Worm (Caenorhabditis elegans) whole organism, L4 larva: ENCODE measurements around the gene mlt-9.

ENCODE experiments used
- D1046.2 ChIP-seq: fragments of 200-800 bp; sonication (Bioruptor generic); IDR thresholded peaks from 2 replicates; pipeline ENCODE4 v1.3.6; 2022; ENCODE audit warnings: missing genetic modification characterization, missing compliant biosample characterization
- F26F4.8 ChIP-seq: fragments of 200-800 bp; sonication (Bioruptor generic); conservative IDR thresholded peaks from 2 replicates; pipeline ENCODE4 v1.3.6; 2022; ENCODE audit warnings: missing genetic modification characterization, missing compliant biosample characterization
- F37D6.2 ChIP-seq: sonication (generic microtip); optimal IDR thresholded peaks from 2 replicates; lab custom pipeline; 2016; ENCODE audit warnings: mild to moderate bottlenecking, missing genetic modification characterization, missing compliant biosample characterization
- F49E8.2 ChIP-seq: sonication (generic microtip); optimal IDR thresholded peaks from 2 replicates; lab custom pipeline; 2016; ENCODE audit warnings: missing compliant biosample characterization, mild to moderate bottlenecking, missing genetic modification characterization, borderline replicate concordance
- T20F7.1 ChIP-seq: fragments of 200-800 bp; sonication (Bioruptor generic); optimal IDR thresholded peaks from 2 replicates; lab custom pipeline; 2018; ENCODE audit warnings: mild to moderate bottlenecking, missing genetic modification characterization, missing compliant biosample characterization
- T26A8.4 ChIP-seq: fragments of 200-800 bp; sonication (Bioruptor generic); IDR thresholded peaks from 2 replicates; pipeline ENCODE4 v1.3.6; 2022; ENCODE audit warnings: missing genetic modification characterization, missing compliant biosample characterization
- Y75B8A.6 ChIP-seq: fragments of 200-800 bp; sonication (Bioruptor generic); IDR thresholded peaks from 2 replicates; pipeline ENCODE4 v1.3.6; 2022; ENCODE audit warnings: missing genetic modification reagents, missing genetic modification characterization, missing compliant biosample characterization
- aha-1 ChIP-seq: fragments of 150-350 bp; peaks from one replicate; lab custom pipeline; 2014; ENCODE audit warnings: missing biosample characterization, missing genetic modification characterization
- ceh-20 ChIP-seq: fragments of 200-800 bp; sonication (Bioruptor generic); IDR thresholded peaks from 2 replicates; pipeline ENCODE4 v1.3.6; 2022; ENCODE audit warnings: missing genetic modification reagents, missing genetic modification characterization, missing compliant biosample characterization
- cey-2 ChIP-seq: sonication (generic microtip); optimal IDR thresholded peaks from 3 replicates; lab custom pipeline; 2017; ENCODE audit warnings: missing genetic modification characterization, mild to moderate bottlenecking, missing compliant biosample characterization, antibody characterized with exemption, borderline replicate concordance; ENCODE audit not compliant: insufficient read depth
- ctbp-1 ChIP-seq: fragments of 200-800 bp; sonication (Bioruptor generic); IDR thresholded peaks from 2 replicates; pipeline ENCODE4 v1.3.6; 2022; ENCODE audit warnings: missing genetic modification reagents, missing genetic modification characterization, missing compliant biosample characterization
- daf-16 ChIP-seq, 3 experiments: sonication (generic microtip); optimal IDR thresholded peaks; 2 replicates each; lab custom pipeline; 2016 to 2017; ENCODE audit warnings: missing genetic modification characterization in 3 of 3, missing genetic modification reagents in 3 of 3, mild to moderate bottlenecking in 2 of 3, missing compliant biosample characterization in 2 of 3, missing biosample characterization in 1 of 3, moderate library complexity in 1 of 3
- dmd-6 ChIP-seq: fragments of 200-800 bp; sonication (Bioruptor generic); IDR thresholded peaks from 2 replicates; pipeline ENCODE4 v1.3.6; 2022; ENCODE audit warnings: missing genetic modification reagents, missing genetic modification characterization, missing compliant biosample characterization
- dmd-9 ChIP-seq: fragments of 200-800 bp; sonication (Bioruptor generic); IDR thresholded peaks from 2 replicates; pipeline ENCODE4 v1.3.6; 2022; ENCODE audit warnings: missing genetic modification reagents, missing genetic modification characterization, missing compliant biosample characterization
- dpl-1 ChIP-seq: fragments of 150-350 bp; optimal IDR thresholded peaks from 2 replicates; lab custom pipeline; 2014; ENCODE audit warnings: missing biosample characterization, missing genetic modification reagents, missing genetic modification characterization
- dve-1 ChIP-seq: sonication (generic microtip); optimal IDR thresholded peaks from 2 replicates; lab custom pipeline; 2017; ENCODE audit warnings: antibody characterized with exemption, mild to moderate bottlenecking, missing genetic modification characterization, missing compliant biosample characterization; ENCODE audit not compliant: insufficient read depth
- egl-27 ChIP-seq: sonication (generic microtip); optimal IDR thresholded peaks from 3 replicates; lab custom pipeline; 2017; ENCODE audit warnings: missing biosample characterization, missing genetic modification reagents, missing genetic modification characterization
- egl-43 ChIP-seq: fragments of 200-800 bp; sonication (Bioruptor generic); IDR thresholded peaks from 2 replicates; pipeline ENCODE4 v1.3.6; 2022; ENCODE audit warnings: missing genetic modification reagents, missing genetic modification characterization, missing compliant biosample characterization
- fkh-10 ChIP-seq: fragments of 150-350 bp; optimal IDR thresholded peaks from 2 replicates; lab custom pipeline; 2014; ENCODE audit warnings: missing biosample characterization, missing genetic modification reagents, missing genetic modification characterization
- fos-1 ChIP-seq: fragments of 150-350 bp; optimal IDR thresholded peaks from 2 replicates; lab custom pipeline; 2014; ENCODE audit warnings: missing biosample characterization, missing genetic modification characterization
- hif-1 ChIP-seq, 2 experiments: sonication (generic microtip); optimal IDR thresholded peaks; 2 replicates each; lab custom pipeline; 2016 to 2017; ENCODE audit warnings: missing compliant biosample characterization in 2 of 2, missing genetic modification characterization in 2 of 2, missing genetic modification reagents in 2 of 2, missing genotype in 2 of 2, mild to moderate bottlenecking in 1 of 2
- hlh-30 ChIP-seq: sonication (generic microtip); optimal IDR thresholded peaks from 2 replicates; lab custom pipeline; 2017; ENCODE audit warnings: antibody characterized with exemption, mild to moderate bottlenecking, missing genetic modification characterization, missing compliant biosample characterization; ENCODE audit not compliant: insufficient read depth
- lin-1 ChIP-seq: fragments of 200-800 bp; sonication (Bioruptor generic); IDR thresholded peaks from 2 replicates; pipeline ENCODE4 v1.3.6; 2022; ENCODE audit warnings: missing genetic modification reagents, missing genetic modification characterization, missing compliant biosample characterization
- lin-13 ChIP-seq: fragments of 150-350 bp; optimal IDR thresholded peaks from 2 replicates; lab custom pipeline; 2014; ENCODE audit warnings: missing biosample characterization, missing genetic modification reagents, missing genetic modification characterization
- lin-38 ChIP-seq: fragments of 200-800 bp; sonication (Bioruptor generic); IDR thresholded peaks from 2 replicates; pipeline ENCODE4 v1.3.6; 2022; ENCODE audit warnings: missing genetic modification reagents, missing genetic modification characterization, missing compliant biosample characterization
- lir-3 ChIP-seq: sonication (generic microtip); optimal IDR thresholded peaks from 2 replicates; lab custom pipeline; 2016; ENCODE audit warnings: mild to moderate bottlenecking, missing genetic modification characterization, missing compliant biosample characterization
- lsy-2 ChIP-seq, 2 experiments: fragments of 150-350 bp in 1 of 2; sonication (generic microtip) in 1 of 2; optimal IDR thresholded peaks; 2 replicates each; lab custom pipeline; 2014 to 2017; ENCODE audit warnings: missing biosample characterization in 2 of 2, missing genetic modification characterization in 2 of 2
- madf-5 ChIP-seq, 2 experiments: fragments of 200-800 bp; sonication (Bioruptor generic); IDR thresholded peaks; 2 replicates each; pipeline ENCODE4 v1.3.6; 2022; ENCODE audit warnings: missing compliant biosample characterization in 2 of 2, missing genetic modification characterization in 2 of 2
- mdl-1 ChIP-seq, 2 experiments: fragments of 150-350 bp in 1 of 2; sonication (generic microtip) in 1 of 2; optimal IDR thresholded peaks; 2 replicates each; lab custom pipeline; 2014 to 2017; ENCODE audit warnings: missing biosample characterization in 2 of 2, missing genetic modification characterization in 2 of 2
- mdt-29 ChIP-seq: fragments of 200-800 bp; sonication (Bioruptor generic); IDR thresholded peaks from 2 replicates; pipeline ENCODE4 v1.3.6; 2022; ENCODE audit warnings: missing genetic modification reagents, missing genetic modification characterization, missing compliant biosample characterization
- mes-2 ChIP-seq: sonication (generic microtip); optimal IDR thresholded peaks from 2 replicates; lab custom pipeline; 2016; ENCODE audit warnings: missing genotype, mild to moderate bottlenecking, missing genetic modification characterization, missing compliant biosample characterization; ENCODE audit not compliant: poor library complexity, severe bottlenecking
- mxl-3 ChIP-seq: fragments of 200-800 bp; sonication (Bioruptor generic); optimal IDR thresholded peaks from 2 replicates; lab custom pipeline; 2018; ENCODE audit warnings: mild to moderate bottlenecking, missing genetic modification characterization, missing compliant biosample characterization
- nhr-102 ChIP-seq: sonication (generic microtip); optimal IDR thresholded peaks from 2 replicates; lab custom pipeline; 2016; ENCODE audit warnings: mild to moderate bottlenecking, missing genetic modification characterization, moderate library complexity, missing compliant biosample characterization
- nhr-28 ChIP-seq: fragments of 150-350 bp; optimal IDR thresholded peaks from 2 replicates; lab custom pipeline; 2014; ENCODE audit warnings: missing biosample characterization, missing genetic modification characterization
- nhr-41 ChIP-seq: fragments of 200-800 bp; sonication (Bioruptor generic); IDR thresholded peaks from 2 replicates; pipeline ENCODE4 v1.3.6; 2022; ENCODE audit warnings: missing genetic modification reagents, missing genetic modification characterization, missing compliant biosample characterization
- nhr-76 ChIP-seq: fragments of 150-350 bp; optimal IDR thresholded peaks from 2 replicates; lab custom pipeline; 2014; ENCODE audit warnings: missing biosample characterization, missing genetic modification characterization
- pha-4 ChIP-seq, 2 experiments: fragments of 150-350 bp in 1 of 2; fragments of 200-800 bp in 1 of 2; sonication (Bioruptor generic) in 1 of 2; IDR thresholded peaks in 1 of 2; optimal IDR thresholded peaks in 1 of 2; 2 replicates each; pipeline versions ENCODE4 v1.3.6 to Lab custom; 2014 to 2022; ENCODE audit warnings: missing genetic modification characterization in 2 of 2, missing genetic modification reagents in 2 of 2, missing biosample characterization in 1 of 2, missing compliant biosample characterization in 1 of 2
- php-3 ChIP-seq: fragments of 200-800 bp; sonication (Bioruptor generic); IDR thresholded peaks from 2 replicates; pipeline ENCODE4 v1.3.6; 2022; ENCODE audit warnings: missing genetic modification reagents, missing genetic modification characterization, missing compliant biosample characterization
- rbr-2 ChIP-seq: sonication (generic microtip); optimal IDR thresholded peaks from 2 replicates; lab custom pipeline; 2016; ENCODE audit warnings: missing genotype, missing genetic modification characterization, missing compliant biosample characterization
- set-16 ChIP-seq: fragments of 200-800 bp; sonication (Bioruptor generic); IDR thresholded peaks from 2 replicates; pipeline ENCODE4 v1.3.6; 2022; ENCODE audit warnings: missing genetic modification reagents, missing genetic modification characterization, missing compliant biosample characterization
- snpc-4 ChIP-seq: fragments of 150-350 bp; optimal IDR thresholded peaks from 2 replicates; lab custom pipeline; 2014; ENCODE audit warnings: missing biosample characterization, missing genetic modification characterization
- tra-1 ChIP-seq: fragments of 200-800 bp; sonication (Bioruptor generic); IDR thresholded peaks from 2 replicates; pipeline ENCODE4 v1.3.6; 2022; ENCODE audit warnings: missing genetic modification reagents, missing genetic modification characterization, missing compliant biosample characterization
- unc-130 ChIP-seq: sonication (generic microtip); optimal IDR thresholded peaks from 2 replicates; lab custom pipeline; 2016; ENCODE audit warnings: missing genetic modification reagents, missing genetic modification characterization, missing compliant biosample characterization
- unc-62 ChIP-seq, 3 experiments: fragments of 150-350 bp in 1 of 3; sonication (generic microtip); optimal IDR thresholded peaks in 2 of 3; peaks in 1 of 3; 1 replicate in 1 of 3; 2 replicates in 2 of 3; lab custom pipeline; 2014 to 2017; ENCODE audit warnings: missing biosample characterization in 3 of 3, missing genetic modification characterization in 3 of 3, missing genetic modification reagents in 3 of 3, missing genotype in 1 of 3

The mlt-9 gene

ce11 chrX:15087752-15088151 lies 19.8 kb downstream of the mlt-9 start (continued):
- TF ChIP-seq lin-13 (GFP tag; lab: Kevin White, UChicago) = no peak
- no peak for TF ChIP-seq fos-1 (tag; lab: Kevin White, UChicago)
- no peak for TF ChIP-seq egl-43 (GFP tag; lab: Robert Waterston, UW)
- no peak for TF ChIP-seq ctbp-1 (GFP tag; lab: Robert Waterston, UW)
- TF ChIP-seq dmd-6 = peak; percentile 38
- TF ChIP-seq set-16 (GFP tag; lab: Robert Waterston, UW) = no peak
- no peak for TF ChIP-seq lir-3 (tag; lab: Kevin White, UChicago)
- TF ChIP-seq egl-27 (tag; lab: Kevin White, UChicago) = no peak
- TF ChIP-seq dpl-1 = no peak
- no peak for TF ChIP-seq lin-38
- no peak for TF ChIP-seq mxl-3 (GFP tag; lab: Kevin White, UChicago)
- TF ChIP-seq, all 104 proteins: peak for 5

DNA sequence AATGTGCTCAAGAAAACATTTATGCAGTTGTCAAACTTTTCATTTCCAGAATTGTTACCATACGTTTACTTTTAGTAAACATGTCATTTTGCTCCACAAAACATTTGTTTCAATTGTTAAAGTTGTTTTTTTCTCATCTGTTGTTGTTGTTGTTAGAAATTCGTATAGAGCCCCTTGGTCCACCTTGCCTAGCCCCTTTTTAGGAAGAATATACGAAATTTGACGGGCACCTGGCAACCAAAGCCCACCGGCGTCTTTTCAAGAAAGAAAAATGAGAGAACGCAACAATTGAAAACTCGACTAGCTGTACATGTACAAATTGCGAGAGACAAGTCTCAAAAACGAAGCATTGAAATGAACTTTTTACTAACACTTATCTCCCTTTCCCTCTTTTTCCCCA lies 23.2 kb downstream of the mlt-9 start, which contains the start of gene F09B12.5:
F09B12.5 (plus strand) TSS at position 301 of the 400 bp plus-strand sequence.
- no peak for TF ChIP-seq hif-1 (tag; optimal IDR thresholded peaks at IDR 0.05; lab: Kevin White, UChicago)
- TF ChIP-seq F26F4.8 (GFP tag; lab: Robert Waterston, UW) = no peak
- no peak for TF ChIP-seq Y75B8A.6 (GFP tag; lab: Robert Waterston, UW)
- no peak for TF ChIP-seq mdt-29 (GFP tag; lab: Robert Waterston, UW)
- TF ChIP-seq daf-16 (GFP tag; optimal IDR thresholded peaks at IDR 0.05; lab: Kevin White, UChicago) = no peak
- TF ChIP-seq daf-16 (tag; optimal IDR thresholded peaks at IDR 0.05; lab: Kevin White, UChicago) = no peak
- no peak for TF ChIP-seq dve-1

- TF ChIP-seq unc-62 (GFP tag; optimal IDR thresholded peaks at IDR 0.05 in 1 of 2; lab: Kevin White, UChicago) (no peak), unc-62 (tag; optimal IDR thresholded peaks at IDR 0.05; lab: Kevin White, UChicago) (no peak), T26A8.4 (no peak), nhr-41 (no peak), lsy-2 (tag; optimal IDR thresholded peaks at IDR 0.05; lab: Kevin White, UChicago) (peak in 1 of 2 experiments; percentile 42), aha-1 (tag; lab: Kevin White, UChicago) (peak; percentile 36), T20F7.1 (GFP tag; lab: Kevin White, UChicago) (peak; percentile 94), unc-130 (GFP tag; lab: Kevin White, UChicago) (no peak), mes-2 (tag; lab: Kevin White, UChicago) (peak; percentile 56), rbr-2 (tag; lab: Kevin White, UChicago) (peak; percentile 3), dve-1 (peak; percentile 37)
These were observed 23.8 kb downstream of the mlt-9 start, which contains the start of gene H40L08.1 for ce11 chrX:15083795-15084194. Gene H40L08.1, minus strand, starts transcription at chrX:15084086.

ce11 chrX:15081486-15081885 lies 26.1 kb downstream of the mlt-9 start:
- no peak for TF ChIP-seq php-3 (GFP tag; lab: Robert Waterston, UW)
- no peak for TF ChIP-seq dmd-9
- peak; percentile 59 for TF ChIP-seq nhr-28 (tag; lab: Kevin White, UChicago)
- TF ChIP-seq pha-4 (GFP tag; IDR thresholded peaks at IDR 0.05; lab: Robert Waterston, UW) = no peak
- no peak for TF ChIP-seq pha-4 (tag; optimal IDR thresholded peaks at IDR 0.05; lab: Kevin White, UChicago)
- TF ChIP-seq tra-1 = no peak
- TF ChIP-seq snpc-4 (tag; lab: Kevin White, UChicago) = no peak
- TF ChIP-seq D1046.2 (GFP tag; lab: Robert Waterston, UW) = no peak
- no peak for TF ChIP-seq nhr-102
- TF ChIP-seq ceh-20 (GFP tag; lab: Robert Waterston, UW) = no peak
- TF ChIP-seq lin-1 (GFP tag; lab: Robert Waterston, UW) = no peak
- no peak for TF ChIP-seq F49E8.2
- TF ChIP-seq nhr-76 (tag; lab: Kevin White, UChicago) = no peak
- TF ChIP-seq madf-5 (GFP tag; IDR thresholded peaks at IDR 0.05; lab: Robert Waterston, UW) = no peak
- TF ChIP-seq F37D6.2 (tag; lab: Kevin White, UChicago) = no peak
- peak in 1 of 2 experiments; percentile 66 for TF ChIP-seq mdl-1 (tag; optimal IDR thresholded peaks at IDR 0.05; lab: Kevin White, UChicago)
- no peak for TF ChIP-seq cey-2
- TF ChIP-seq ctbp-1 (GFP tag; lab: Robert Waterston, UW) = no peak
- no peak for TF ChIP-seq fkh-10
- TF ChIP-seq hlh-30 (tag; lab: Kevin White, UChicago) = peak; percentile 30
